Worm (Caenorhabditis elegans) whole organism, L2 larva: Measurements from ENCODE around the gene C30F2.2.

Experiments
- C34F6.9 ChIP-seq: fragments of 150-350 bp; optimal IDR thresholded peaks from 2 replicates; lab custom pipeline; 2014; ENCODE audit warnings: missing biosample characterization, missing genetic modification characterization
- F13H6.1 ChIP-seq: sonication (generic microtip); optimal IDR thresholded peaks from 2 replicates; lab custom pipeline; 2016; ENCODE audit warnings: missing genetic modification characterization, missing compliant biosample characterization
- R02D3.7 ChIP-seq: fragments of 150-350 bp; optimal IDR thresholded peaks from 2 replicates; lab custom pipeline; 2014; ENCODE audit warnings: missing biosample characterization, missing genetic modification characterization
- Y55F3AM.14 ChIP-seq: fragments of 200-800 bp; sonication (Bioruptor generic); optimal IDR thresholded peaks from 2 replicates; lab custom pipeline; 2018; ENCODE audit warnings: mild to moderate bottlenecking, missing genetic modification characterization, missing compliant biosample characterization
- ZK546.5 ChIP-seq: sonication (generic microtip); optimal IDR thresholded peaks from 2 replicates; lab custom pipeline; 2017; ENCODE audit warnings: missing biosample characterization, missing genetic modification characterization
- alr-1 ChIP-seq: fragments of 150-350 bp; optimal IDR thresholded peaks from 2 replicates; lab custom pipeline; 2014; ENCODE audit warnings: missing biosample characterization, missing genetic modification characterization
- aly-2 ChIP-seq: fragments of 150-350 bp; optimal IDR thresholded peaks from 2 replicates; lab custom pipeline; 2014; ENCODE audit warnings: missing biosample characterization, missing genetic modification characterization
- ama-1 ChIP-seq: fragments of 150-350 bp; optimal IDR thresholded peaks from 2 replicates; lab custom pipeline; 2018; ENCODE audit warnings: inconsistent platforms
- blmp-1 ChIP-seq: sonication (generic microtip); optimal IDR thresholded peaks from 2 replicates; lab custom pipeline; 2017; ENCODE audit warnings: missing genetic modification characterization, mild to moderate bottlenecking, missing compliant biosample characterization, antibody characterized with exemption, moderate library complexity; ENCODE audit not compliant: insufficient read depth
- ceh-16 ChIP-seq: fragments of 150-350 bp; optimal IDR thresholded peaks from 2 replicates; lab custom pipeline; 2014; ENCODE audit warnings: missing biosample characterization, missing genetic modification characterization
- ceh-82 ChIP-seq: fragments of 150-350 bp; optimal IDR thresholded peaks from 2 replicates; lab custom pipeline; 2014; ENCODE audit warnings: missing biosample characterization, missing genetic modification characterization
- crh-2 ChIP-seq: sonication (generic microtip); optimal IDR thresholded peaks from 2 replicates; lab custom pipeline; 2017; ENCODE audit warnings: missing biosample characterization, missing genetic modification characterization
- dmd-4 ChIP-seq: sonication (generic microtip); optimal IDR thresholded peaks from 2 replicates; lab custom pipeline; 2017; ENCODE audit warnings: missing biosample characterization, missing genetic modification characterization
- egl-27 ChIP-seq: sonication (generic microtip); optimal IDR thresholded peaks from 3 replicates; lab custom pipeline; 2017; ENCODE audit warnings: missing biosample characterization, missing genetic modification reagents, missing genetic modification characterization
- elt-1 ChIP-seq: fragments of 150-350 bp; optimal IDR thresholded peaks from 2 replicates; lab custom pipeline; 2014; ENCODE audit warnings: missing biosample characterization, missing genetic modification characterization
- elt-3 ChIP-seq: sonication (generic microtip); optimal IDR thresholded peaks from 2 replicates; lab custom pipeline; 2017; ENCODE audit warnings: missing biosample characterization, missing genetic modification characterization
- fos-1 ChIP-seq: fragments of 150-350 bp; optimal IDR thresholded peaks from 2 replicates; lab custom pipeline; 2014; ENCODE audit warnings: missing biosample characterization, missing genetic modification characterization
- gmeb-1 ChIP-seq: fragments of 150-350 bp; optimal IDR thresholded peaks from 2 replicates; lab custom pipeline; 2014; ENCODE audit warnings: missing biosample characterization, missing genetic modification characterization
- lin-11 ChIP-seq: fragments of 150-350 bp; sonication (generic microtip); optimal IDR thresholded peaks from 2 replicates; lab custom pipeline; 2014; ENCODE audit warnings: missing biosample characterization, missing genetic modification characterization, inconsistent platforms, mixed read lengths
- lin-13 ChIP-seq: fragments of 150-350 bp; optimal IDR thresholded peaks from 2 replicates; lab custom pipeline; 2014; ENCODE audit warnings: missing biosample characterization, missing genetic modification reagents, missing genetic modification characterization
- lin-39 ChIP-seq: fragments of 150-350 bp; optimal IDR thresholded peaks from 2 replicates; lab custom pipeline; 2014; ENCODE audit warnings: missing biosample characterization, missing genetic modification reagents, missing genetic modification characterization
- lsy-2 ChIP-seq, 2 experiments: fragments of 150-350 bp in 1 of 2; sonication (generic microtip) in 1 of 2; optimal IDR thresholded peaks; 2 replicates each; lab custom pipeline; 2014 to 2017; ENCODE audit warnings: missing biosample characterization in 2 of 2, missing genetic modification characterization in 2 of 2
- mab-5 ChIP-seq: fragments of 150-350 bp; optimal IDR thresholded peaks from 2 replicates; lab custom pipeline; 2014; ENCODE audit warnings: missing biosample characterization, missing genetic modification characterization
- mbf-1 ChIP-seq: sonication (generic microtip); optimal IDR thresholded peaks from 2 replicates; lab custom pipeline; 2017; ENCODE audit warnings: missing biosample characterization, missing genetic modification characterization
- mdl-1 ChIP-seq, 2 experiments: fragments of 150-350 bp in 1 of 2; sonication (generic microtip) in 1 of 2; optimal IDR thresholded peaks; 2 replicates each; lab custom pipeline; 2017; ENCODE audit warnings: missing biosample characterization in 2 of 2, missing genetic modification characterization in 2 of 2
- nhr-10 ChIP-seq: sonication (generic microtip); optimal IDR thresholded peaks from 2 replicates; lab custom pipeline; 2017; ENCODE audit warnings: missing biosample characterization, missing genetic modification characterization
- nhr-11 ChIP-seq: fragments of 150-350 bp; optimal IDR thresholded peaks from 2 replicates; lab custom pipeline; 2014; ENCODE audit warnings: missing biosample characterization, missing genetic modification characterization
- nhr-12 ChIP-seq: fragments of 150-350 bp; optimal IDR thresholded peaks from 2 replicates; lab custom pipeline; 2014; ENCODE audit warnings: missing biosample characterization, missing genetic modification characterization
- nhr-129 ChIP-seq: fragments of 150-350 bp; optimal IDR thresholded peaks from 2 replicates; lab custom pipeline; 2014; ENCODE audit warnings: missing biosample characterization, missing genetic modification characterization
- nhr-21 ChIP-seq: fragments of 150-350 bp; optimal IDR thresholded peaks from 2 replicates; lab custom pipeline; 2014; ENCODE audit warnings: missing biosample characterization, missing genetic modification characterization
- nhr-23 ChIP-seq: fragments of 150-350 bp; optimal IDR thresholded peaks from 2 replicates; lab custom pipeline; 2014; ENCODE audit warnings: missing biosample characterization, missing genetic modification reagents, missing genetic modification characterization
- nhr-237 ChIP-seq: fragments of 150-350 bp; optimal IDR thresholded peaks from 2 replicates; lab custom pipeline; 2014; ENCODE audit warnings: missing biosample characterization, missing genetic modification characterization
- nhr-25 ChIP-seq: fragments of 150-350 bp; sonication (generic microtip); optimal IDR thresholded peaks from 3 replicates; lab custom pipeline; 2014; ENCODE audit warnings: missing biosample characterization, missing genetic modification characterization
- nhr-6 ChIP-seq: fragments of 150-350 bp; optimal IDR thresholded peaks from 2 replicates; lab custom pipeline; 2014; ENCODE audit warnings: missing biosample characterization, missing genetic modification characterization
- nhr-77 ChIP-seq: fragments of 150-350 bp; optimal IDR thresholded peaks from 2 replicates; lab custom pipeline; 2014; ENCODE audit warnings: missing biosample characterization, missing genetic modification characterization
- peb-1 ChIP-seq: fragments of 150-350 bp; optimal IDR thresholded peaks from 2 replicates; lab custom pipeline; 2014; ENCODE audit warnings: missing biosample characterization, missing genetic modification characterization
- sem-4 ChIP-seq: fragments of 150-350 bp; optimal IDR thresholded peaks from 2 replicates; lab custom pipeline; 2014; ENCODE audit warnings: missing biosample characterization, missing genetic modification reagents, missing genetic modification characterization
- skn-1 ChIP-seq: sonication (generic microtip); optimal IDR thresholded peaks from 2 replicates; lab custom pipeline; 2017; ENCODE audit warnings: missing biosample characterization, missing genetic modification characterization
- sma-3 ChIP-seq: sonication (generic microtip); optimal IDR thresholded peaks from 2 replicates; lab custom pipeline; 2016; ENCODE audit warnings: missing genetic modification reagents, missing genetic modification characterization, missing compliant biosample characterization
- sma-9 ChIP-seq, 2 experiments: fragments of 150-350 bp in 1 of 2; sonication (generic microtip) in 1 of 2; optimal IDR thresholded peaks; 2 replicates each; lab custom pipeline; 2014 to 2016; ENCODE audit warnings: missing genetic modification characterization in 2 of 2, mild to moderate bottlenecking in 1 of 2, missing biosample characterization in 1 of 2, missing compliant biosample characterization in 1 of 2, missing genetic modification reagents in 1 of 2, moderate library complexity in 1 of 2
- snpc-4 ChIP-seq: fragments of 150-350 bp; optimal IDR thresholded peaks from 2 replicates; lab custom pipeline; 2014; ENCODE audit warnings: missing biosample characterization, missing genetic modification characterization
- unc-39 ChIP-seq: fragments of 150-350 bp; optimal IDR thresholded peaks from 2 replicates; lab custom pipeline; 2014; ENCODE audit warnings: missing biosample characterization, missing genetic modification characterization
- unc-55 ChIP-seq: fragments of 150-350 bp; sonication (generic microtip); optimal IDR thresholded peaks from 3 replicates; lab custom pipeline; 2014; ENCODE audit warnings: missing biosample characterization, missing genetic modification reagents, missing genetic modification characterization
- unc-62 ChIP-seq: fragments of 150-350 bp; optimal IDR thresholded peaks from 2 replicates; lab custom pipeline; 2014; ENCODE audit warnings: missing biosample characterization, missing genetic modification reagents, missing genetic modification characterization
- zag-1 ChIP-seq: fragments of 150-350 bp; optimal IDR thresholded peaks from 2 replicates; lab custom pipeline; 2014; ENCODE audit warnings: missing biosample characterization, missing genetic modification characterization
- ztf-1 ChIP-seq: fragments of 200-800 bp; sonication (Bioruptor generic); conservative IDR thresholded peaks from 2 replicates; pipeline ENCODE4 v1.3.6; 2022; ENCODE audit warnings: missing genetic modification characterization, missing compliant biosample characterization
- ztf-11 ChIP-seq: sonication (generic microtip); optimal IDR thresholded peaks from 2 replicates; lab custom pipeline; 2017; ENCODE audit warnings: missing biosample characterization, missing genetic modification characterization
- ztf-4 ChIP-seq: fragments of 150-350 bp; optimal IDR thresholded peaks from 2 replicates; lab custom pipeline; 2014; ENCODE audit warnings: missing biosample characterization, missing genetic modification characterization

The C30F2.2 gene

ce11 chrX:16058845-16059244 lies 26.2 kb downstream of the C30F2.2 start, which contains the start of gene T27A8.2:
Gene T27A8.2, minus strand, starts transcription at chrX:16058945.
- no peak for TF ChIP-seq ceh-82 (tag; lab: Kevin White, UChicago)
- TF ChIP-seq sem-4 (tag; lab: Kevin White, UChicago), result no peak
- no peak for TF ChIP-seq unc-62
- TF ChIP-seq R02D3.7, result no peak
- TF ChIP-seq, all 48 proteins: peak for 0

- TF ChIP-seq nhr-23 (tag; lab: Kevin White, UChicago), result no peak
- no peak for TF ChIP-seq peb-1 (tag; lab: Kevin White, UChicago)
- TF ChIP-seq ceh-82 (tag; lab: Kevin White, UChicago), result peak; percentile 95
- peak; percentile 96 for TF ChIP-seq sma-3 (GFP tag; lab: Kevin White, UChicago)
- TF ChIP-seq elt-1 (tag; lab: Kevin White, UChicago), result no peak
- TF ChIP-seq Y55F3AM.14 (GFP tag; lab: Kevin White, UChicago), result peak; percentile 84
- TF ChIP-seq mbf-1 (tag; lab: Kevin White, UChicago), result peak; percentile 74
- TF ChIP-seq nhr-10 (tag; lab: Kevin White, UChicago), result peak; percentile 98
- TF ChIP-seq lin-39 (tag; lab: Kevin White, UChicago), result peak; percentile 91
- peak; percentile 98 for TF ChIP-seq lin-13
- peak; percentile 98 for TF ChIP-seq zag-1 (tag; lab: Kevin White, UChicago)
- TF ChIP-seq unc-39 (tag; lab: Kevin White, UChicago), result peak; percentile 73
- TF ChIP-seq aly-2 (tag; lab: Kevin White, UChicago), result peak; percentile 56
- TF ChIP-seq mdl-1 (tag; optimal IDR thresholded peaks at IDR 0.05; lab: Kevin White, UChicago), result peak; percentile 87 to 96
- peak; percentile 93 for TF ChIP-seq gmeb-1
- TF ChIP-seq nhr-6, result peak; percentile 96
- peak; percentile 96 for TF ChIP-seq mab-5
- no peak for TF ChIP-seq elt-3 (tag; lab: Kevin White, UChicago)
- TF ChIP-seq lsy-2 (tag; optimal IDR thresholded peaks at IDR 0.05; lab: Kevin White, UChicago), result peak; percentile 95 to 96
- peak; percentile 97 for TF ChIP-seq sem-4 (tag; lab: Kevin White, UChicago)
- TF ChIP-seq unc-62, result peak; percentile 75
- TF ChIP-seq snpc-4 (tag; lab: Kevin White, UChicago), result peak; percentile 93
- peak; percentile 87 for TF ChIP-seq ztf-4 (tag; lab: Kevin White, UChicago)
- peak; percentile 81 for TF ChIP-seq ceh-16 (tag; lab: Kevin White, UChicago)
- peak; percentile 98 for TF ChIP-seq nhr-237 (tag; lab: Kevin White, UChicago)
- TF ChIP-seq unc-55 (GFP tag; lab: Kevin White, UChicago), result peak; percentile 98
- TF ChIP-seq dmd-4, result peak; percentile 76
- no peak for TF ChIP-seq alr-1 (tag; lab: Kevin White, UChicago)
- TF ChIP-seq lin-11 (tag; lab: Kevin White, UChicago), result peak; percentile 97
- peak; percentile 90 for TF ChIP-seq skn-1 (tag; lab: Kevin White, UChicago)
- peak; percentile 66 for TF ChIP-seq ztf-11 (tag; lab: Kevin White, UChicago)
- TF ChIP-seq egl-27 (tag; lab: Kevin White, UChicago), result peak; percentile 98
- TF ChIP-seq crh-2, result peak; percentile 99
- peak; percentile 84 for TF ChIP-seq blmp-1 (tag; lab: Kevin White, UChicago)
- TF ChIP-seq sma-9 (GFP tag; optimal IDR thresholded peaks at IDR 0.05; lab: Kevin White, UChicago), result peak; percentile 98
- TF ChIP-seq sma-9 (tag; optimal IDR thresholded peaks at IDR 0.05; lab: Kevin White, UChicago), result peak; percentile 45
- peak; percentile 47 for TF ChIP-seq ama-1 (lab: Kevin White, UChicago)
- peak; percentile 94 for TF ChIP-seq nhr-77 (tag; lab: Kevin White, UChicago)
- TF ChIP-seq nhr-12, result peak; percentile 78
- TF ChIP-seq nhr-129, result peak; percentile 99
- TF ChIP-seq nhr-11, result peak; percentile 43
- TF ChIP-seq ztf-1 (GFP tag; lab: Robert Waterston, UW), result 0 out of 2 replicates have a peak, but pooled peaks have one; percentile 67
- peak; percentile 97 for TF ChIP-seq fos-1 (tag; lab: Kevin White, UChicago)
- TF ChIP-seq ZK546.5 (tag; lab: Kevin White, UChicago), result peak; percentile 76
- TF ChIP-seq F13H6.1, result peak; percentile 98
- peak; percentile 82 for TF ChIP-seq R02D3.7
- peak; percentile 97 for TF ChIP-seq nhr-25 (tag; lab: Kevin White, UChicago)
- TF ChIP-seq C34F6.9, result peak; percentile 97
- TF ChIP-seq nhr-21 (tag; lab: Kevin White, UChicago), result peak; percentile 99
- TF ChIP-seq, all 48 proteins: peak for 43
Observed at ce11 chrX:16056404-16056803, 28.6 kb downstream of the C30F2.2 start.
